Fruit fly (Drosophila melanogaster) whole organism, embryonic: Measurements from ENCODE around the gene CG2059.

Experiments used
- Bteb2 ChIP-seq: fragments of 200-800 bp; sonication (Bioruptor generic); optimal IDR thresholded peaks from 2 replicates; lab custom pipeline; 2016; ENCODE audit warnings: missing biosample characterization, missing genetic modification characterization
- CG11247 ChIP-seq: fragments of 200-800 bp; sonication (Bioruptor generic); IDR thresholded peaks from 2 replicates; pipeline ENCODE4 v1.3.6; 2022; ENCODE audit warnings: missing biosample characterization, missing genetic modification characterization
- CG11723 ChIP-seq: fragments of 200-800 bp; sonication (Bioruptor generic); optimal IDR thresholded peaks from 2 replicates; lab custom pipeline; 2017; ENCODE audit warnings: missing biosample characterization, mild to moderate bottlenecking, missing genetic modification characterization
- CG13894 ChIP-seq: fragments of 200-800 bp; sonication (Bioruptor generic); optimal IDR thresholded peaks from 3 replicates; lab custom pipeline; 2018; ENCODE audit warnings: missing biosample characterization, mild to moderate bottlenecking, missing genetic modification characterization, moderate library complexity
- CG14965 ChIP-seq: fragments of 200-800 bp; sonication (Bioruptor generic); optimal IDR thresholded peaks from 2 replicates; lab custom pipeline; 2016; ENCODE audit warnings: missing biosample characterization, missing genetic modification characterization, borderline replicate concordance
- CG16813 ChIP-seq: fragments of 200-800 bp; sonication (Bioruptor generic); IDR thresholded peaks from 3 replicates; pipeline ENCODE4 v1.3.6; 2022; ENCODE audit warnings: missing biosample characterization, missing genetic modification characterization; ENCODE audit not compliant: partially characterized antibody
- CG2875 ChIP-seq: fragments of 200-800 bp; sonication (Bioruptor generic); optimal IDR thresholded peaks from 2 replicates; lab custom pipeline; 2017; ENCODE audit warnings: missing biosample characterization, mild to moderate bottlenecking, missing genetic modification characterization, missing genetic modification reagents
- CG32772 ChIP-seq: fragments of 200-800 bp; sonication (Bioruptor generic); IDR thresholded peaks from 2 replicates; pipeline ENCODE4 v1.3.6; 2022; ENCODE audit warnings: missing biosample characterization, missing genetic modification characterization
- CG33213 ChIP-seq: fragments of 200-800 bp; sonication (Bioruptor generic); optimal IDR thresholded peaks from 3 replicates; lab custom pipeline; 2016; ENCODE audit warnings: missing biosample characterization, missing genetic modification characterization
- CG6175 ChIP-seq: fragments of 200-800 bp; sonication (Bioruptor generic); IDR thresholded peaks from 3 replicates; pipeline ENCODE4 v1.3.6; 2022; ENCODE audit warnings: missing biosample characterization, missing genetic modification characterization
- CG6272 ChIP-seq: fragments of 200-800 bp; sonication (Bioruptor generic); IDR thresholded peaks from 2 replicates; pipeline ENCODE4 v1.3.6; 2022; ENCODE audit warnings: missing biosample characterization, missing genetic modification characterization
- CG6765 ChIP-seq: fragments of 200-800 bp; sonication (Bioruptor generic); optimal IDR thresholded peaks from 3 replicates; lab custom pipeline; 2017; ENCODE audit warnings: missing biosample characterization, mild to moderate bottlenecking, missing genetic modification characterization
- CG6813 ChIP-seq: fragments of 200-800 bp; sonication (Bioruptor generic); optimal IDR thresholded peaks from 2 replicates; lab custom pipeline; 2017; ENCODE audit warnings: missing biosample characterization, missing genetic modification characterization, mild to moderate bottlenecking, moderate library complexity, missing genetic modification reagents
- CG6854 ChIP-seq: fragments of 200-800 bp; sonication (Bioruptor generic); optimal IDR thresholded peaks from 3 replicates; lab custom pipeline; 2017; ENCODE audit warnings: missing biosample characterization, mild to moderate bottlenecking, missing genetic modification characterization
- CG7963 ChIP-seq: fragments of 200-800 bp; sonication (Bioruptor generic); IDR thresholded peaks from 3 replicates; pipeline ENCODE4 v1.3.6; 2022; ENCODE audit warnings: missing biosample characterization, missing genetic modification characterization; ENCODE audit not compliant: partially characterized antibody
- CG8765 ChIP-seq: fragments of 200-800 bp; sonication (Bioruptor generic); IDR thresholded peaks from 2 replicates; pipeline ENCODE4 v1.3.6; 2022; ENCODE audit warnings: missing biosample characterization, missing genetic modification characterization
- CG8944 ChIP-seq: fragments of 200-800 bp; sonication (Bioruptor generic); optimal IDR thresholded peaks from 3 replicates; lab custom pipeline; 2016; ENCODE audit warnings: missing biosample characterization, missing genetic modification characterization
- Camta ChIP-seq: fragments of 200-800 bp; sonication (Bioruptor generic); optimal IDR thresholded peaks from 2 replicates; lab custom pipeline; 2016; ENCODE audit warnings: missing biosample characterization, missing genetic modification characterization
- Dbx ChIP-seq: fragments of 200-800 bp; sonication (Bioruptor generic); IDR thresholded peaks from 3 replicates; pipeline ENCODE4 v1.3.6; 2022; ENCODE audit warnings: missing biosample characterization, missing genetic modification characterization
- Ets65A ChIP-seq: fragments of 200-800 bp; sonication (Bioruptor generic); peaks from one replicate; lab custom pipeline; 2016; ENCODE audit warnings: missing biosample characterization, missing genetic modification characterization
- Fer1 ChIP-seq: fragments of 200-800 bp; sonication (Bioruptor generic); optimal IDR thresholded peaks from 2 replicates; lab custom pipeline; 2017; ENCODE audit warnings: missing biosample characterization, mild to moderate bottlenecking, missing genetic modification characterization
- Gsc ChIP-seq: fragments of 200-800 bp; sonication (Bioruptor generic); IDR thresholded peaks from 2 replicates; pipeline ENCODE4 v1.3.6; 2022; ENCODE audit warnings: missing biosample characterization, missing genetic modification characterization
- Hmx ChIP-seq: fragments of 200-800 bp; sonication (Bioruptor generic); optimal IDR thresholded peaks from 2 replicates; lab custom pipeline; 2016; ENCODE audit warnings: missing biosample characterization, missing genetic modification characterization
- Hr51 ChIP-seq, 2 experiments: fragments of 200-800 bp; sonication (Bioruptor generic); optimal IDR thresholded peaks; 2 replicates in 1 of 2; 3 replicates in 1 of 2; lab custom pipeline; 2016 to 2018; ENCODE audit warnings: missing biosample characterization in 2 of 2, missing genetic modification characterization in 2 of 2, mild to moderate bottlenecking in 1 of 2, moderate library complexity in 1 of 2
- Med ChIP-seq: fragments of 200-800 bp; sonication (Bioruptor generic); peaks from one replicate; lab custom pipeline; 2016; ENCODE audit warnings: missing biosample characterization, missing genetic modification characterization, mild to moderate bottlenecking, inconsistent platforms, moderate library complexity
- Myb ChIP-seq: fragments of 200-800 bp; sonication (Bioruptor generic); optimal IDR thresholded peaks from 2 replicates; lab custom pipeline; 2016; ENCODE audit warnings: missing biosample characterization, missing genetic modification characterization
- NK7.1 ChIP-seq: fragments of 200-800 bp; sonication (Bioruptor generic); optimal IDR thresholded peaks from 3 replicates; lab custom pipeline; 2016; ENCODE audit warnings: missing biosample characterization, missing genetic modification characterization
- amos ChIP-seq: fragments of 200-800 bp; sonication (Bioruptor generic); IDR thresholded peaks from 2 replicates; pipeline ENCODE4 v1.3.6; 2022; ENCODE audit warnings: missing biosample characterization, missing genetic modification characterization; ENCODE audit not compliant: partially characterized antibody
- ash1 ChIP-seq: fragments of 200-800 bp; sonication (Bioruptor generic); optimal IDR thresholded peaks from 2 replicates; lab custom pipeline; 2018; ENCODE audit warnings: missing biosample characterization, mild to moderate bottlenecking, missing genetic modification characterization
- bcd ChIP-seq: fragments of 200-800 bp; sonication (Bioruptor generic); optimal IDR thresholded peaks from 2 replicates; lab custom pipeline; 2017; ENCODE audit warnings: missing biosample characterization, mild to moderate bottlenecking, missing genetic modification characterization
- caup ChIP-seq: fragments of 200-800 bp; sonication (Bioruptor generic); optimal IDR thresholded peaks from 3 replicates; lab custom pipeline; 2017; ENCODE audit warnings: missing biosample characterization, mild to moderate bottlenecking, missing genetic modification characterization, moderate library complexity; ENCODE audit not compliant: severe bottlenecking
- gcm2 ChIP-seq: fragments of 200-800 bp; sonication (Bioruptor generic); optimal IDR thresholded peaks from 2 replicates; lab custom pipeline; 2016; ENCODE audit warnings: missing biosample characterization, missing genetic modification characterization
- gfzf ChIP-seq: fragments of 200-800 bp; sonication (Bioruptor generic); optimal IDR thresholded peaks from 2 replicates; lab custom pipeline; 2016; ENCODE audit warnings: missing biosample characterization, mild to moderate bottlenecking, missing genetic modification characterization, moderate library complexity
- hbn ChIP-seq: fragments of 200-800 bp; sonication (Bioruptor generic); IDR thresholded peaks from 2 replicates; pipeline ENCODE4 v1.3.6; 2022; ENCODE audit warnings: missing biosample characterization, missing genetic modification characterization; ENCODE audit not compliant: partially characterized antibody
- her ChIP-seq: fragments of 200-800 bp; sonication (Bioruptor generic); optimal IDR thresholded peaks from 2 replicates; lab custom pipeline; 2016; ENCODE audit warnings: missing biosample characterization, missing genetic modification characterization
- hth ChIP-seq: fragments of >200 bp; optimal IDR thresholded peaks from 2 replicates; lab custom pipeline; 2017; ENCODE audit warnings: inconsistent platforms
- kah ChIP-seq: fragments of 200-800 bp; sonication (Bioruptor generic); optimal IDR thresholded peaks from 2 replicates; lab custom pipeline; 2018; ENCODE audit warnings: missing biosample characterization, mild to moderate bottlenecking, missing genetic modification characterization
- mld ChIP-seq: fragments of 200-800 bp; sonication (Bioruptor generic); IDR thresholded peaks from 3 replicates; pipeline ENCODE4 v1.3.6; 2022; ENCODE audit warnings: missing biosample characterization, missing genetic modification characterization; ENCODE audit not compliant: partially characterized antibody
- nau ChIP-seq: fragments of 200-800 bp; sonication (Bioruptor generic); optimal IDR thresholded peaks from 3 replicates; lab custom pipeline; 2017; ENCODE audit warnings: missing biosample characterization, mild to moderate bottlenecking, missing genetic modification characterization, missing genetic modification reagents
- pita ChIP-seq: fragments of 200-800 bp; sonication (Bioruptor generic); optimal IDR thresholded peaks from 2 replicates; lab custom pipeline; 2017; ENCODE audit warnings: missing biosample characterization, mild to moderate bottlenecking, missing genetic modification characterization
- ranshi ChIP-seq: fragments of 200-800 bp; sonication (Bioruptor generic); IDR thresholded peaks from 2 replicates; pipeline ENCODE4 v1.3.6; 2022; ENCODE audit warnings: missing biosample characterization, missing genetic modification characterization
- scrt ChIP-seq: fragments of 200-800 bp; sonication (Bioruptor generic); optimal IDR thresholded peaks from 2 replicates; lab custom pipeline; 2018; ENCODE audit warnings: missing biosample characterization, mild to moderate bottlenecking, missing genetic modification characterization, moderate library complexity
- sd ChIP-seq: fragments of 200-800 bp; sonication (Bioruptor generic); optimal IDR thresholded peaks from 3 replicates; lab custom pipeline; 2018; ENCODE audit warnings: missing biosample characterization, mild to moderate bottlenecking, missing genetic modification characterization, moderate library complexity
- slou ChIP-seq: fragments of 200-800 bp; sonication (Bioruptor generic); optimal IDR thresholded peaks from 3 replicates; lab custom pipeline; 2016; ENCODE audit warnings: missing biosample characterization, missing genetic modification characterization
- tgo ChIP-seq: fragments of 200-800 bp; sonication (Bioruptor generic); IDR thresholded peaks from 3 replicates; pipeline ENCODE4 v1.3.6; 2022; ENCODE audit warnings: missing biosample characterization, missing genetic modification characterization
- ttk ChIP-seq: fragments of 200-800 bp; sonication (Bioruptor generic); IDR thresholded peaks from 2 replicates; pipeline ENCODE4 v2.1.2; 2022; ENCODE audit warnings: missing biosample characterization, missing genetic modification characterization
- tup ChIP-seq: fragments of 200-800 bp; sonication (Bioruptor generic); optimal IDR thresholded peaks from 2 replicates; lab custom pipeline; 2016; ENCODE audit warnings: missing biosample characterization, mild to moderate bottlenecking, missing genetic modification characterization, moderate library complexity
- zf30C ChIP-seq: fragments of 200-800 bp; sonication (Bioruptor generic); optimal IDR thresholded peaks from 3 replicates; lab custom pipeline; 2018; ENCODE audit warnings: missing biosample characterization, mild to moderate bottlenecking, missing genetic modification characterization

Gene CG2059

DNA sequence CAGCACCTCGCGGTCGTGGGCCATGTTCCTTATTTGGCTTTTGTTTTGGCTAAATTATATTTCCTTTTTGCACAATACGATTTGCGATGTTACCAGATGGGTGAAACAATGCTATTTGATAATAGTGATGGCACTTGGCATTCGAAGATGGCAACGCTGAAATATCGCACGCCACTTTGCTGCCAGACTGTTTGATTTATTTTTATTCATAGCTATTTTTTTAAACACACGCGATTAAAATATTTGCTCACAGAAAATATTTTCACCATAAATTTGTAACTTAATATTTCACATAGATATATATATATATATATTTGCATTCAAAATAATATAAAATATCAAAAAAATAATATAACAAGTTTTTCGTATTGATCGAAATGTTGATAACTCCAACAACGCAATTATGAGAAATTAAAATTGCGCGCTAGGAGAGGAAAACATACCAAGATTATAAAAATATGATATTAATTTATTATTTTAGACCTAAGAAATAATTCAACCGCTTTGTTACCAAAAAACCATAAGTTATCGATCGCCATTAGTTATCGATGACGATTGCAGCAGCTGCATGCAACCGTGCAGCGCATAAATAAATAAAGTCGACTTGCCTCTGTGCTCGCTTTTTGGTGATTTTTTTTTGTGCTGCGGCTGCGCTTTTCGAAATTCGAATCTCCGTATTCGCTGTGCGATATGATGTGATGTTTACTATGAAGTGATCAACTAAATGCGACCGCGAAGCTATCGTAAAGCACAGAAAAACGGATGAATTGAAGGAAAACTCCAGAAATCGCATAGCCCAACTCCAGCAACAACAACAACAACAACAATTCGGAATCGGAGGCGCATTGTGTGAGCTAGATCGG is 37.7 kb downstream of the CG2059 start, which contains the start of the genes Atg5 and Dok (continued):
- TF ChIP-seq kah (GFP tag; lab: Kevin White, UChicago) (no peak), CG33213 (GFP tag; lab: Kevin White, UChicago) (peak; percentile 29), Ets65A (GFP tag; lab: Kevin White, UChicago) (peak; percentile 94), gcm2 (no peak), Gsc (GFP tag; lab: Robert Waterston, UW) (no peak), CG14965 (GFP tag; lab: Kevin White, UChicago) (no peak), CG8944 (GFP tag; lab: Kevin White, UChicago) (peak; percentile 27), amos (GFP tag; lab: Robert Waterston, UW) (peak; percentile 79), CG6175 (no peak), tgo (GFP tag; lab: Robert Waterston, UW) (no peak), CG6854 (no peak), CG13894 (peak; percentile 5), sd (tag; lab: Kevin White, UChicago) (no peak), NK7.1 (no peak), Hr51 (GFP tag; optimal IDR thresholded peaks at IDR 0.05; lab: Kevin White, UChicago) (peak in 1 of 2 experiments; percentile 20), CG8765 (GFP tag; lab: Robert Waterston, UW) (no peak), slou (GFP tag; lab: Kevin White, UChicago) (no peak), Bteb2 (GFP tag; lab: Kevin White, UChicago) (no peak), Dbx (GFP tag; lab: Robert Waterston, UW) (no peak), CG16813 (peak; percentile 72), ash1 (GFP tag; lab: Kevin White, UChicago) (no peak), CG6813 (GFP tag; lab: Kevin White, UChicago) (no peak), CG11247 (GFP tag; lab: Robert Waterston, UW) (no peak), Camta (no peak), CG7963 (GFP tag; lab: Robert Waterston, UW) (peak; percentile 42; the same call in 2 of the 3 replicates), hth (lab: Kevin White, UChicago) (no peak), zf30C (GFP tag; lab: Kevin White, UChicago) (no peak), Fer1 (no peak), pita (GFP tag; lab: Kevin White, UChicago) (no peak), caup (GFP tag; lab: Kevin White, UChicago) (no peak), CG32772 (0 out of 2 replicates have a peak, but pooled peaks have one; percentile 16), Myb (GFP tag; lab: Kevin White, UChicago) (no peak), CG11723 (no peak), CG2875 (GFP tag; lab: Kevin White, UChicago) (no peak), mld (GFP tag; lab: Robert Waterston, UW) (0 out of 3 replicates have a peak, but pooled peaks have one; percentile 26), Hmx (no peak), her (GFP tag; lab: Kevin White, UChicago) (peak; percentile 70), scrt (GFP tag; lab: Kevin White, UChicago) (no peak), gfzf (peak; percentile 28), ttk (GFP tag; lab: Robert Waterston, UW) (no peak), ranshi (GFP tag; lab: Robert Waterston, UW) (no peak; the same call in 1 of the 2 replicates), tup (GFP tag; lab: Kevin White, UChicago) (no peak), CG6765 (GFP tag; lab: Kevin White, UChicago) (no peak), CG6272 (GFP tag; lab: Robert Waterston, UW) (peak; percentile 49; the same call in 1 of the 2 replicates), Med (GFP tag; lab: Kevin White, UChicago) (peak; percentile 67), bcd (GFP tag; lab: Kevin White, UChicago) (peak; percentile 19), hbn (GFP tag; lab: Robert Waterston, UW) (peak; percentile 54), nau (GFP tag; lab: Kevin White, UChicago) (no peak)
